Worm (Caenorhabditis elegans): Measurements from ENCODE around the gene T10C6.10.
"Not testable (repeated sequence)": the region's sequence is repeated elsewhere in the genome, so short reads cannot be mapped to it uniquely, and the experiment has no call there.

The T10C6.10 gene

ce11 chrV:16036166-16036565 lies at the start of gene T10C6.10:
Gene T10C6.10, plus strand, starts transcription at chrV:16036413.
- TF ChIP-seq ceh-22 (tag; optimal IDR thresholded peaks at IDR 0.05) (no peak), sdc-2 (tag; optimal IDR thresholded peaks at IDR 0.05) (no peak), mec-3 (tag; optimal IDR thresholded peaks at IDR 0.05; ENCODE audit: borderline replicate concordance) (no peak), ceh-18 (tag; optimal IDR thresholded peaks at IDR 0.05) (no peak), lim-6 (tag; optimal IDR thresholded peaks at IDR 0.05) (no peak), T23F11.4 (GFP tag; optimal IDR thresholded peaks at IDR 0.05) (no peak), odd-2 (tag; optimal IDR thresholded peaks at IDR 0.05) (no peak), unc-55 (GFP tag; optimal IDR thresholded peaks at IDR 0.05) (no peak), unc-3 (GFP tag; conservative IDR thresholded peaks at IDR 0.05) (no peak), unc-3 (tag; optimal IDR thresholded peaks at IDR 0.05) (no peak), pha-4 (tag; optimal IDR thresholded peaks at IDR 0.05) (no peak), ref-2 (tag; optimal IDR thresholded peaks at IDR 0.05) (no peak), pag-3 (tag; optimal IDR thresholded peaks at IDR 0.05; ENCODE audit: borderline replicate concordance) (no peak), pqm-1 (tag; optimal IDR thresholded peaks at IDR 0.05) (no peak), ttx-3 (tag; optimal IDR thresholded peaks at IDR 0.05) (no peak), hlh-13 (GFP tag; optimal IDR thresholded peaks at IDR 0.05) (no peak), K02D7.2 (tag; optimal IDR thresholded peaks at IDR 0.05) (no peak), nhr-11 (tag; optimal IDR thresholded peaks at IDR 0.05) (no peak), che-1 (tag; optimal IDR thresholded peaks at IDR 0.05) (no peak)

ce11 chrV:15988074-15988473 lies 48.1 kb upstream of the T10C6.10 start, which contains the start of gene F36G9.15:
Gene F36G9.15, minus strand, starts transcription at chrV:15988174.
- TF ChIP-seq hlh-13 (GFP tag; optimal IDR thresholded peaks at IDR 0.05) (no peak), ceh-48 (tag; optimal IDR thresholded peaks at IDR 0.05) (no peak), madf-2 (tag; optimal IDR thresholded peaks at IDR 0.05) (no peak)

ce11 chrV:15991850-15992249 lies 44.4 kb upstream of the T10C6.10 start, which contains the start of gene C06C6.7:
Gene C06C6.7, plus strand, starts transcription at chrV:15992150.
- TF ChIP-seq T23F11.4 (GFP tag; optimal IDR thresholded peaks at IDR 0.05); hlh-30 (tag; optimal IDR thresholded peaks at IDR 0.05; ENCODE audit: insufficient read depth); fkh-10 (GFP tag; optimal IDR thresholded peaks at IDR 0.05): not testable (repeated sequence)

- no peak for TF ChIP-seq fkh-10 (GFP tag; optimal IDR thresholded peaks at IDR 0.05)
- TF ChIP-seq fax-1 (tag; optimal IDR thresholded peaks at IDR 0.05), result no peak
- no peak for TF ChIP-seq nhr-232 (tag; optimal IDR thresholded peaks at IDR 0.05)
- TF ChIP-seq unc-86 (tag; optimal IDR thresholded peaks at IDR 0.05), result no peak
- no peak for TF ChIP-seq ttx-3 (tag; optimal IDR thresholded peaks at IDR 0.05)
- TF ChIP-seq sox-2 (GFP tag; IDR thresholded peaks at IDR 0.05), result no peak
- no peak for TF ChIP-seq pha-2 (tag; optimal IDR thresholded peaks at IDR 0.05)
- no peak for TF ChIP-seq ahr-1 (tag; optimal IDR thresholded peaks at IDR 0.05)
Measured at ce11 chrV:15996655-15997186, 39.5 kb upstream of the T10C6.10 start, which contains the start of the genes C06C6.9 and C06C6.8. Gene C06C6.9, minus strand, starts transcription at chrV:15996755. Gene C06C6.8, plus strand, starts transcription at chrV:15997136.

DNA sequence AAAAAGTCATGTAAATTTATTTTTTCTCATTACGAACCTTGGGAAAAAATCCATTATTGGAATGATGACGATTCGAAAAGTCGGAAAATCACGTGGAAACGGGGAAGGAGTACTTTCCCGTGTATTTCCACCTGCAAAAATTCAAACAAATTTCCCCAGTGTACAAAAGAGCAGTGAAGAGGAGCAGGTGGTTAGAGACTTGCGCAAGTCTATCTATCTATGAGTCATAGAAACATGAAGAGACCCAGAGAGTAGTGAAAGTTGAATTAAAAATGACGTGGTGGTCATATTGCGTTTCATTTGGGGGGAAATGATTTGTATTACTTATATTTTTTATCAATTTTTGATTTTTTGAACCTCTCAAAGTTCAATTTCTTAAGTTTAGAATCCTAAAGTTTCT lies 35.8 kb upstream of the T10C6.10 start, which contains the start of gene nhr-50:
Gene nhr-50 (minus strand): TSS at position 199 of the 400 bp plus-strand sequence.
- TF ChIP-seq sdc-2 (tag; optimal IDR thresholded peaks at IDR 0.05) (no peak), hlh-30 (tag; optimal IDR thresholded peaks at IDR 0.05; ENCODE audit: insufficient read depth) (peak; percentile 15)

ce11 chrV:16002288-16002687 lies 33.9 kb upstream of the T10C6.10 start, which contains the start of gene nhr-63:
Gene nhr-63, plus strand, starts transcription at chrV:16002588.
- TF ChIP-seq ceh-45 (GFP tag; IDR thresholded peaks at IDR 0.05) (no peak), nfya-1 (tag; optimal IDR thresholded peaks at IDR 0.05) (no peak), K02D7.2 (tag; optimal IDR thresholded peaks at IDR 0.05) (no peak), mec-3 (tag; optimal IDR thresholded peaks at IDR 0.05; ENCODE audit: borderline replicate concordance) (no peak), ceh-22 (tag; optimal IDR thresholded peaks at IDR 0.05) (no peak), ztf-16 (tag; optimal IDR thresholded peaks at IDR 0.05) (no peak), ahr-1 (tag; optimal IDR thresholded peaks at IDR 0.05) (no peak), fkh-6 (tag; optimal IDR thresholded peaks at IDR 0.05) (no peak), unc-55 (GFP tag; optimal IDR thresholded peaks at IDR 0.05) (no peak), ceh-30 (tag; optimal IDR thresholded peaks at IDR 0.05) (no peak), nhr-11 (tag; optimal IDR thresholded peaks at IDR 0.05) (no peak), sdc-2 (tag; optimal IDR thresholded peaks at IDR 0.05) (no peak), Y22D7AL.16 (tag; optimal IDR thresholded peaks at IDR 0.05) (no peak), madf-2 (tag; optimal IDR thresholded peaks at IDR 0.05) (no peak), dve-1 (tag; optimal IDR thresholded peaks at IDR 0.05) (no peak), unc-86 (tag; optimal IDR thresholded peaks at IDR 0.05) (no peak)
